Worm (Caenorhabditis elegans): ENCODE measurements around the gene B0416.7.

B0416.7 gene

DNA sequence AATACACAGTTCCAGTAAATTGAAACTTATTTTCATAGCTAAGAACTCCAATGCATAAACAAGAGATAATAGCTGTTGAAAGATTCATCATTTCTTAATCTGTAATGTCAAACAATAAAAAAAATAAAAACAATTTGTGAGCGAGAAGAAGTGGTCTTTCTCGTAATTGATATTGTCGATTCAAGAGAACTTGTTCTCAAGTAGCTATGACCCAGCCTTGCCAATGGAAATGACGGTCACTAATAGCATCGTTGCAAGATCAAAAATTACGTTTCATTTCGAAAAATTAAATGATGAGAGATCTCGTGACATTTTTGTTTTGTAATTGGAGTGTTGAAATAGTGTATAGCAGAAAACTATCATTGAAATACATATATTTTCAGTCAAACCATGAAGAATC lies at the start of gene B0416.7:
Gene B0416.7 (minus strand): TSS at position 101 of the 400 bp plus-strand sequence.
- TF ChIP-seq pes-1 (GFP tag; IDR thresholded peaks at IDR 0.05): no peak
- TF ChIP-seq B0310.2 (tag; optimal IDR thresholded peaks at IDR 0.05): no peak
- no peak for TF ChIP-seq sea-1 (GFP tag; conservative IDR thresholded peaks at IDR 0.05)
- no peak for TF ChIP-seq ceh-36 (tag; optimal IDR thresholded peaks at IDR 0.05)
- no peak for TF ChIP-seq tbx-37 (GFP tag; conservative IDR thresholded peaks at IDR 0.05)
- no peak for TF ChIP-seq hmg-4 (GFP tag; optimal IDR thresholded peaks at IDR 0.05)

DNA sequence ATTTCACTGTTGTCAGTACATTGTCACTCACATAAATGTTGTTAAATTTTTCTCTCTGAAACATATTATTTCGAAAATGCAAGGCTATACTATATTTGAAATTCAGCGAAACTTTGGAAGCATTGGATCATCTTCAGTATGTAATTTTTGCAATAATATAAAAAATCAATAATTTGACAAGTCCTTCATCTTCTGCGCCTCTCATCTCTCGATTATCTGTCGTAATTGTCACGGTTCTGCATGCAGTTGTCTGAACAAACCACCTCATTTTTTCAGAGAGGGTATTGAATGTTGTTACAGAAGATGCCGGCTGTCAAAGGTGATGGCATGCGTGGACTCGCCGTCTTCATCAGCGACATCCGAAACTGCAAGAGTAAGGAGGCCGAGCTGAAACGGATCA lies 40.6 kb upstream of the B0416.7 start, which contains the start of gene apa-2:
Gene apa-2 (plus strand): TSS at position 301 of the 400 bp plus-strand sequence.
- no peak for TF ChIP-seq tbx-37 (GFP tag; conservative IDR thresholded peaks at IDR 0.05)
- no peak for TF ChIP-seq ceh-13 (GFP tag; optimal IDR thresholded peaks at IDR 0.05)
- TF ChIP-seq hmg-4 (GFP tag; optimal IDR thresholded peaks at IDR 0.05): no peak
- no peak for TF ChIP-seq hmbx-1 (tag; optimal IDR thresholded peaks at IDR 0.05)
- TF ChIP-seq B0310.2 (tag; optimal IDR thresholded peaks at IDR 0.05): no peak
- TF ChIP-seq pes-1 (GFP tag; IDR thresholded peaks at IDR 0.05): no peak
- no peak for TF ChIP-seq hnd-1 (tag; optimal IDR thresholded peaks at IDR 0.05)
- TF ChIP-seq scrt-1 (GFP tag; IDR thresholded peaks at IDR 0.05): no peak
- TF ChIP-seq sea-1 (GFP tag; conservative IDR thresholded peaks at IDR 0.05): no peak
- no peak for TF ChIP-seq flt-1 (GFP tag; IDR thresholded peaks at IDR 0.05)
- no peak for TF ChIP-seq ets-7 (tag; optimal IDR thresholded peaks at IDR 0.05)
- TF ChIP-seq ceh-36 (tag; optimal IDR thresholded peaks at IDR 0.05): no peak
- no peak for TF ChIP-seq F13C5.2 (tag; optimal IDR thresholded peaks at IDR 0.05)
- no peak for TF ChIP-seq tra-4 (tag; optimal IDR thresholded peaks at IDR 0.05)
- no peak for TF ChIP-seq ama-1 (optimal IDR thresholded peaks at IDR 0.05)
- no peak for TF ChIP-seq tbx-11 (GFP tag; IDR thresholded peaks at IDR 0.05)
- no peak for TF ChIP-seq aly-1 (tag; optimal IDR thresholded peaks at IDR 0.05)

DNA sequence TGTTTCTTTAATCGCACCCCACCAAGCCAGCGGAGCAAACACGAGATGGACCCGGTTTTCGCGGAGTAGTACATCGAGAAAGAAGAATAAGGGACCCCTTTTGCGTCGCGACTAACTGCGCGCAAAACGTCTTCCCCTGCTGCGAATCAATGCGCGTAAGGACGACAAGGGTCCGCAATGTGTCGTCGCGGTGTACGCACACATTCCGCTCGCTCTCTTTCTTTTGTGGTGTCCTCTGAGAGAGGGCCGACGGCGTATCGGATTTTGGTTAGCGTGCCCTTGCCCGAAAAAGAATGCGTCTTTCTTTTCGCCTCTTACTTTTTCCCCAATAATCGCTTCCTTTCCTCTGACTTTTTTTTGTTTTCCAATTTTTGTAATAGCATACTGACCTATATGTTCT lies 40.1 kb upstream of the B0416.7 start:
- peak; percentile 39; the same call in 1 of the 2 replicates for TF ChIP-seq tbx-37 (GFP tag; conservative IDR thresholded peaks at IDR 0.05)
- no peak for TF ChIP-seq tra-4 (tag; optimal IDR thresholded peaks at IDR 0.05)
- TF ChIP-seq scrt-1 (GFP tag; IDR thresholded peaks at IDR 0.05): 0 out of 2 replicates have a peak, but pooled peaks have one; percentile 45
- TF ChIP-seq ama-1 (optimal IDR thresholded peaks at IDR 0.05): no peak
- TF ChIP-seq hmg-4 (GFP tag; optimal IDR thresholded peaks at IDR 0.05): no peak
- no peak for TF ChIP-seq pes-1 (GFP tag; IDR thresholded peaks at IDR 0.05)
- TF ChIP-seq flt-1 (GFP tag; IDR thresholded peaks at IDR 0.05): no peak
- TF ChIP-seq ceh-13 (GFP tag; optimal IDR thresholded peaks at IDR 0.05): no peak
- no peak for TF ChIP-seq ceh-36 (tag; optimal IDR thresholded peaks at IDR 0.05)
- TF ChIP-seq ets-7 (tag; optimal IDR thresholded peaks at IDR 0.05): peak; percentile 33
- no peak for TF ChIP-seq tbx-11 (GFP tag; IDR thresholded peaks at IDR 0.05)
- TF ChIP-seq F13C5.2 (tag; optimal IDR thresholded peaks at IDR 0.05): peak; percentile 82
- no peak for TF ChIP-seq B0310.2 (tag; optimal IDR thresholded peaks at IDR 0.05)
- no peak for TF ChIP-seq sea-1 (GFP tag; conservative IDR thresholded peaks at IDR 0.05)
- no peak for TF ChIP-seq hmbx-1 (tag; optimal IDR thresholded peaks at IDR 0.05)
- TF ChIP-seq hnd-1 (tag; optimal IDR thresholded peaks at IDR 0.05): no peak
- TF ChIP-seq aly-1 (tag; optimal IDR thresholded peaks at IDR 0.05): peak; percentile 62

DNA sequence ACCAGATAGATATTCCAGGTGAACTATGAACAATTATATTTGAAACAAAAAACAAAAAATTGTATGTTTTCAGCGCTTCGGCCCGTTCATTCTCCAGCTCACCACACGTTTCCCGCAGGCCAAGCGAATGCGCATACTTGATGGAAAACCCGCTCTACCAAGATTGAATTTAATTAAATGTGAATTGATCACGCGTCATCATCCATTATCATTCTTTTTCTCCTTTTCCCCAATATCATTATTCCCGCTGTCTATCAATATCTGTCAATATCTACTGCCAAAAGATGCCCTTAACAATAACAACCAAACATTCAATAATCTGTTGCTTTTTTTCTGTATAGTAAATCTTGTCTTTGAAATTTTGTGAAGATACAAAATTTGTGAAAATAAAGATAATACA lies 38.5 kb upstream of the B0416.7 start:
- no peak for TF ChIP-seq ama-1 (optimal IDR thresholded peaks at IDR 0.05)

DNA sequence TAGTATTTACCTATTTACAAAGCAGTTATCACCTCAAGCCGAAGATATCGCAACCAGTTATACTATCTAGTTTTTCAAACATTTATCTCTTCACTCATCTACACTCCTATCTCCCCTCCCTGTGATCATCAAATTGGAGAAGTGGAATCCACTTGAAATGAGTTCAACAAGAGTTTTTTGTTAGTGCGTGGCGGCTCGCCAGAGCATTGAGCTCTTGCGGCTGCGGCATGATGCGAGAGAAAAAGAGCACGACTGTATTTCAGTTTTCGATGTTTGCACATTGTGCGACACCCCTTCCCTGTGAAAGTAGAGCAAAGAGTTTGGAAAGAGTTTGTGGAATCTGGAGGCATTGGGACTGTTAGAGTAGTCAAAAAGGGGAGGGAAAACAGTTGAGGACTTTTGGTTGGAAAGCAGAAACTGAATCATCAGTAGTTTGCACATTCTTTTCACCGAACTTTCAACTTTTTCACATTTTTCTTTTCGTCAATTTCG lies 33.0 kb upstream of the B0416.7 start, which contains the start of gene T20B5.2:
Gene T20B5.2 (plus strand): TSS at position 442 of the 492 bp plus-strand sequence.
- TF ChIP-seq F13C5.2 (tag; optimal IDR thresholded peaks at IDR 0.05) (no peak), B0310.2 (tag; optimal IDR thresholded peaks at IDR 0.05) (no peak), tra-4 (tag; optimal IDR thresholded peaks at IDR 0.05) (no peak), ceh-36 (tag; optimal IDR thresholded peaks at IDR 0.05) (no peak), hnd-1 (tag; optimal IDR thresholded peaks at IDR 0.05) (no peak), hmg-4 (GFP tag; optimal IDR thresholded peaks at IDR 0.05) (no peak), flt-1 (GFP tag; IDR thresholded peaks at IDR 0.05) (no peak), ama-1 (optimal IDR thresholded peaks at IDR 0.05) (no peak), tbx-11 (GFP tag; IDR thresholded peaks at IDR 0.05) (no peak), tbx-37 (GFP tag; conservative IDR thresholded peaks at IDR 0.05) (no peak), hmbx-1 (tag; optimal IDR thresholded peaks at IDR 0.05) (no peak), scrt-1 (GFP tag; IDR thresholded peaks at IDR 0.05) (no peak), pes-1 (GFP tag; IDR thresholded peaks at IDR 0.05) (no peak), ceh-13 (GFP tag; optimal IDR thresholded peaks at IDR 0.05) (no peak)

DNA sequence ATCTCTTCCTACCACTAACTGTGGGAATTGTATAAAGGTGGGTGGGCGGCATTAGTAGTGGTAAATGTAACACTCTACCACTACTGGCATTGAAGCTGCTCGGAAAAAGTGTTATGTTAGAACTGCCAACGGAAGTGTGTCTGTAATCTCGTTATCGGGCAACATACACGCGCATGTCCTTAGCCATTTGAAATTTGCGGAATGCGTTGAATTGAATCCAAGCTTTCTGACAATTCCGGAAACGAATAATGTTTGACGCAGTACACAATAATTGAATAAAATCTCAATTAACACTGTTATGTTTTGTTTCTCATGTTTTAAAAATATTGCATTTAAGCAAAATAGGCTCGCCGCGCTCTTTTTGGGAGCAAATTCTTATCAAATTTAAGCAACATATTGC lies 27.2 kb upstream of the B0416.7 start:
- TF ChIP-seq ets-7 (tag; optimal IDR thresholded peaks at IDR 0.05): no peak
- TF ChIP-seq B0310.2 (tag; optimal IDR thresholded peaks at IDR 0.05): no peak
- TF ChIP-seq F13C5.2 (tag; optimal IDR thresholded peaks at IDR 0.05): no peak
- no peak for TF ChIP-seq hnd-1 (tag; optimal IDR thresholded peaks at IDR 0.05)
- TF ChIP-seq pes-1 (GFP tag; IDR thresholded peaks at IDR 0.05): no peak
- no peak for TF ChIP-seq ama-1 (optimal IDR thresholded peaks at IDR 0.05)
- TF ChIP-seq ceh-13 (GFP tag; optimal IDR thresholded peaks at IDR 0.05): no peak

DNA sequence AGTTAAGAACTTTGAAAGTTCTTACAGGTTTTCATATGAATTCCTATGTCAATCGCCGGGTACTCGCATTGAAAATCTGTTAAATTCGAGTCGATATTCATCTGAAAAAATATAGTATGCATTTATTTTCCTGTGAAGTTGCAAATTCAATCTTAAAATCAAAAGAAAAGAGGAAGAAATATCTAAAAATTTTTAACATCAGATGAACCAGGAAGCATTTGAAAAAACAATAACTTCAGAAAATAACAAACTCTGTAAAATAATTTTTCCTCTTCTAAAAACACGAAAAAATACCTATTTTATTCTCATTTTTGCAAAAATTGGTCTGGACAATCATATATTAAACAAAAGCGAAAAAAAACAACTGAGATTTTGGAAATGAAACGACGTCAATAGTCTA lies 21.3 kb upstream of the B0416.7 start, which contains the start of gene npr-7:
Gene npr-7 (minus strand): TSS at position 101 of the 400 bp plus-strand sequence.
- TF ChIP-seq scrt-1 (GFP tag; IDR thresholded peaks at IDR 0.05) (no peak), ama-1 (optimal IDR thresholded peaks at IDR 0.05) (no peak), tbx-37 (GFP tag; conservative IDR thresholded peaks at IDR 0.05) (no peak)

DNA sequence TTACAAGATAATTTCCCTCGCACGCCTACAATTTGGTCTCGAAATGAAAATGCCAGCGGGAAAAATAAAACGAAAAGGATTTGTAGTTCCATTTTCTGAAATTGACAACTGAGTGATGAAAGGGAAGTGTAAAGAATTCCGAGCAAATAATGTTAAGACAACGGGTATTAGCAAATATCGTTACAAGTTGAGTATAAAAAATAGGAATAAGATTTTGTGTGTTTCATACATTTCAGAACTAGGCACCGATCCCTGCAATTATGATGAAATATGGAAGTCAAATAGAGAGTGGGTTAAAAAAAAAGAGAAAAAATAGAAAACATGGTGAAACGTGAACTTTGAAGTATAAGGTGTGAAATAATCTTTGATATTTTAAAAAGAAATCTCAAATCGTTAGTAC lies 16.7 kb upstream of the B0416.7 start, which contains the start of gene ttr-38:
Gene ttr-38 (minus strand): TSS at position 101 of the 400 bp plus-strand sequence.
- TF ChIP-seq hmg-4 (GFP tag; optimal IDR thresholded peaks at IDR 0.05): no peak
- TF ChIP-seq F13C5.2 (tag; optimal IDR thresholded peaks at IDR 0.05): no peak
- TF ChIP-seq ama-1 (optimal IDR thresholded peaks at IDR 0.05): no peak
